Worm (Caenorhabditis elegans) whole organism, L2 larva: ENCODE results near the gene F53G2.1.
"Not testable (repeated sequence)": the region's sequence is repeated elsewhere in the genome, so short reads cannot be mapped to it uniquely, and the experiment has no call there.

Experiments
- C34F6.9 ChIP-seq: fragments of 150-350 bp; optimal IDR thresholded peaks from 2 replicates; lab custom pipeline; 2014; ENCODE audit warnings: missing biosample characterization, missing genetic modification characterization
- F13H6.1 ChIP-seq: sonication (generic microtip); optimal IDR thresholded peaks from 2 replicates; lab custom pipeline; 2016; ENCODE audit warnings: missing genetic modification characterization, missing compliant biosample characterization
- ZK546.5 ChIP-seq: sonication (generic microtip); optimal IDR thresholded peaks from 2 replicates; lab custom pipeline; 2017; ENCODE audit warnings: missing biosample characterization, missing genetic modification characterization
- alr-1 ChIP-seq: fragments of 150-350 bp; optimal IDR thresholded peaks from 2 replicates; lab custom pipeline; 2014; ENCODE audit warnings: missing biosample characterization, missing genetic modification characterization
- aly-2 ChIP-seq: fragments of 150-350 bp; optimal IDR thresholded peaks from 2 replicates; lab custom pipeline; 2014; ENCODE audit warnings: missing biosample characterization, missing genetic modification characterization
- ama-1 ChIP-seq: fragments of 150-350 bp; optimal IDR thresholded peaks from 2 replicates; lab custom pipeline; 2018; ENCODE audit warnings: inconsistent platforms
- ceh-16 ChIP-seq: fragments of 150-350 bp; optimal IDR thresholded peaks from 2 replicates; lab custom pipeline; 2014; ENCODE audit warnings: missing biosample characterization, missing genetic modification characterization
- crh-2 ChIP-seq: sonication (generic microtip); optimal IDR thresholded peaks from 2 replicates; lab custom pipeline; 2017; ENCODE audit warnings: missing biosample characterization, missing genetic modification characterization
- elt-1 ChIP-seq: fragments of 150-350 bp; optimal IDR thresholded peaks from 2 replicates; lab custom pipeline; 2014; ENCODE audit warnings: missing biosample characterization, missing genetic modification characterization
- elt-3 ChIP-seq: sonication (generic microtip); optimal IDR thresholded peaks from 2 replicates; lab custom pipeline; 2017; ENCODE audit warnings: missing biosample characterization, missing genetic modification characterization
- lin-11 ChIP-seq: fragments of 150-350 bp; sonication (generic microtip); optimal IDR thresholded peaks from 2 replicates; lab custom pipeline; 2014; ENCODE audit warnings: missing biosample characterization, missing genetic modification characterization, inconsistent platforms, mixed read lengths
- lin-39 ChIP-seq: fragments of 150-350 bp; optimal IDR thresholded peaks from 2 replicates; lab custom pipeline; 2014; ENCODE audit warnings: missing biosample characterization, missing genetic modification reagents, missing genetic modification characterization
- mab-5 ChIP-seq: fragments of 150-350 bp; optimal IDR thresholded peaks from 2 replicates; lab custom pipeline; 2014; ENCODE audit warnings: missing biosample characterization, missing genetic modification characterization
- mdl-1 ChIP-seq, 2 experiments: fragments of 150-350 bp in 1 of 2; sonication (generic microtip) in 1 of 2; optimal IDR thresholded peaks; 2 replicates each; lab custom pipeline; 2017; ENCODE audit warnings: missing biosample characterization in 2 of 2, missing genetic modification characterization in 2 of 2
- nhr-10 ChIP-seq: sonication (generic microtip); optimal IDR thresholded peaks from 2 replicates; lab custom pipeline; 2017; ENCODE audit warnings: missing biosample characterization, missing genetic modification characterization
- nhr-11 ChIP-seq: fragments of 150-350 bp; optimal IDR thresholded peaks from 2 replicates; lab custom pipeline; 2014; ENCODE audit warnings: missing biosample characterization, missing genetic modification characterization
- nhr-12 ChIP-seq: fragments of 150-350 bp; optimal IDR thresholded peaks from 2 replicates; lab custom pipeline; 2014; ENCODE audit warnings: missing biosample characterization, missing genetic modification characterization
- nhr-129 ChIP-seq: fragments of 150-350 bp; optimal IDR thresholded peaks from 2 replicates; lab custom pipeline; 2014; ENCODE audit warnings: missing biosample characterization, missing genetic modification characterization
- nhr-21 ChIP-seq: fragments of 150-350 bp; optimal IDR thresholded peaks from 2 replicates; lab custom pipeline; 2014; ENCODE audit warnings: missing biosample characterization, missing genetic modification characterization
- nhr-23 ChIP-seq: fragments of 150-350 bp; optimal IDR thresholded peaks from 2 replicates; lab custom pipeline; 2014; ENCODE audit warnings: missing biosample characterization, missing genetic modification reagents, missing genetic modification characterization
- nhr-237 ChIP-seq: fragments of 150-350 bp; optimal IDR thresholded peaks from 2 replicates; lab custom pipeline; 2014; ENCODE audit warnings: missing biosample characterization, missing genetic modification characterization
- nhr-77 ChIP-seq: fragments of 150-350 bp; optimal IDR thresholded peaks from 2 replicates; lab custom pipeline; 2014; ENCODE audit warnings: missing biosample characterization, missing genetic modification characterization
- peb-1 ChIP-seq: fragments of 150-350 bp; optimal IDR thresholded peaks from 2 replicates; lab custom pipeline; 2014; ENCODE audit warnings: missing biosample characterization, missing genetic modification characterization
- sem-4 ChIP-seq: fragments of 150-350 bp; optimal IDR thresholded peaks from 2 replicates; lab custom pipeline; 2014; ENCODE audit warnings: missing biosample characterization, missing genetic modification reagents, missing genetic modification characterization
- skn-1 ChIP-seq: sonication (generic microtip); optimal IDR thresholded peaks from 2 replicates; lab custom pipeline; 2017; ENCODE audit warnings: missing biosample characterization, missing genetic modification characterization
- sma-3 ChIP-seq: sonication (generic microtip); optimal IDR thresholded peaks from 2 replicates; lab custom pipeline; 2016; ENCODE audit warnings: missing genetic modification reagents, missing genetic modification characterization, missing compliant biosample characterization
- snpc-4 ChIP-seq: fragments of 150-350 bp; optimal IDR thresholded peaks from 2 replicates; lab custom pipeline; 2014; ENCODE audit warnings: missing biosample characterization, missing genetic modification characterization
- unc-55 ChIP-seq: fragments of 150-350 bp; sonication (generic microtip); optimal IDR thresholded peaks from 3 replicates; lab custom pipeline; 2014; ENCODE audit warnings: missing biosample characterization, missing genetic modification reagents, missing genetic modification characterization
- unc-62 ChIP-seq: fragments of 150-350 bp; optimal IDR thresholded peaks from 2 replicates; lab custom pipeline; 2014; ENCODE audit warnings: missing biosample characterization, missing genetic modification reagents, missing genetic modification characterization
- ztf-1 ChIP-seq: fragments of 200-800 bp; sonication (Bioruptor generic); conservative IDR thresholded peaks from 2 replicates; pipeline ENCODE4 v1.3.6; 2022; ENCODE audit warnings: missing genetic modification characterization, missing compliant biosample characterization
- ztf-4 ChIP-seq: fragments of 150-350 bp; optimal IDR thresholded peaks from 2 replicates; lab custom pipeline; 2014; ENCODE audit warnings: missing biosample characterization, missing genetic modification characterization

F53G2.1 gene

ce11 chrII:2534952-2535351, 46.5 kb downstream of the F53G2.1 start, which contains the start of gene K02F6.8:
TSS of gene K02F6.8 (minus strand) at chrII:2535052.
- not testable (repeated sequence) for TF ChIP-seq F13H6.1, nhr-237, elt-3 (tag; lab: Kevin White, UChicago)

- no peak for TF ChIP-seq unc-62 (GFP tag; lab: Kevin White, UChicago)
- no peak for TF ChIP-seq ceh-16 (tag; lab: Kevin White, UChicago)
- no peak for TF ChIP-seq lin-39 (tag; lab: Kevin White, UChicago)
- TF ChIP-seq aly-2 (tag; lab: Kevin White, UChicago): no peak
- no peak for TF ChIP-seq ama-1 (lab: Kevin White, UChicago)
- TF ChIP-seq skn-1 (tag; lab: Kevin White, UChicago): no peak
- no peak for TF ChIP-seq elt-1
- TF ChIP-seq F13H6.1 (tag; lab: Kevin White, UChicago): no peak
- no peak for TF ChIP-seq ztf-4
- no peak for TF ChIP-seq lin-11 (tag; lab: Kevin White, UChicago)
- TF ChIP-seq nhr-23 (tag; lab: Kevin White, UChicago): no peak
- TF ChIP-seq ztf-1 (GFP tag; lab: Robert Waterston, UW): no peak
- TF ChIP-seq sma-3 (GFP tag; lab: Kevin White, UChicago): no peak
- no peak for TF ChIP-seq nhr-129 (tag; lab: Kevin White, UChicago)
- no peak for TF ChIP-seq snpc-4 (tag; lab: Kevin White, UChicago)
- TF ChIP-seq ZK546.5 (tag; lab: Kevin White, UChicago): no peak
- TF ChIP-seq crh-2 (tag; lab: Kevin White, UChicago): no peak
- TF ChIP-seq nhr-21: no peak
- TF ChIP-seq unc-55 (GFP tag; lab: Kevin White, UChicago): no peak
These were observed 49.3 kb downstream of the F53G2.1 start, which contains the start of gene K02F6.7 for ce11 chrII:2537754-2538153. TSS of gene K02F6.7 (minus strand) at chrII:2537854.

DNA sequence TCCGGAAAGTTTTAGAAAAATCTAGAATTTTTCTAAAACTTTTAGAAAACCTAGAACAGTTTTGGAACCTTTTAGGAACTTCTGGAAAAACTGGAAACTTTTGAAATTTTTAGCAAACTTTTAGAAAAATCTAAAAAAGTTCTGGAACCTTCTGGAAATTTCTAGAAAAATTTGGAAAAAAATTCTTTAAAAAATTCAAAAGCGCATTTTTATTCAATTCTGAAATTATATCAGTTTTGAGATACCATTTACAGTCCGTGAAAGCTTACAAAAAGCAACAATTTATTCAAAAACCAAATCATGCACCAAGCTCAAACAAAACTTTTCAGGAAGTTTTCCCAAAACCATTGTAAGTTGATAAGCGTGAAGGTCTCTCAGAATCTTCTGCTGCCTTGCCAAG, 49.7 kb downstream of the F53G2.1 start, which contains the start of gene K02F6.4:
Gene K02F6.4, plus strand, starts transcription at position 301 of the 400 bp plus-strand sequence.
- TF ChIP-seq mdl-1 (tag; optimal IDR thresholded peaks at IDR 0.05; lab: Kevin White, UChicago): no peak
- TF ChIP-seq nhr-129 (tag; lab: Kevin White, UChicago): no peak
- no peak for TF ChIP-seq C34F6.9 (tag; lab: Kevin White, UChicago)
- TF ChIP-seq ama-1 (lab: Kevin White, UChicago): no peak
- TF ChIP-seq alr-1: no peak
- no peak for TF ChIP-seq peb-1 (tag; lab: Kevin White, UChicago)
- no peak for TF ChIP-seq nhr-23 (tag; lab: Kevin White, UChicago)
- no peak for TF ChIP-seq sem-4 (tag; lab: Kevin White, UChicago)
- TF ChIP-seq nhr-11 (tag; lab: Kevin White, UChicago): no peak
- TF ChIP-seq nhr-77: no peak
- TF ChIP-seq mab-5 (tag; lab: Kevin White, UChicago): no peak
- TF ChIP-seq nhr-10 (tag; lab: Kevin White, UChicago): no peak

- TF ChIP-seq unc-62 (GFP tag; lab: Kevin White, UChicago) (no peak), nhr-10 (tag; lab: Kevin White, UChicago) (no peak), skn-1 (tag; lab: Kevin White, UChicago) (no peak), ztf-4 (no peak), peb-1 (tag; lab: Kevin White, UChicago) (no peak), nhr-12 (no peak), ama-1 (lab: Kevin White, UChicago) (no peak), ztf-1 (GFP tag; lab: Robert Waterston, UW) (no peak), lin-11 (tag; lab: Kevin White, UChicago) (no peak)
These were observed 57.4 kb downstream of the F53G2.1 start, which contains the start of gene K02F6.3 for ce11 chrII:2545925-2546324. TSS of gene K02F6.3 (plus strand) at chrII:2546225.
